Worm (Caenorhabditis elegans) whole organism, L1 larva: ENCODE data around the gene myrf-1.

Experiments used
- aly-2 ChIP-seq: fragments of 150-350 bp; optimal IDR thresholded peaks from 2 replicates; lab custom pipeline; 2014; ENCODE audit warnings: missing biosample characterization, missing genetic modification characterization
- ceh-90 ChIP-seq: sonication (generic microtip); optimal IDR thresholded peaks from 2 replicates; lab custom pipeline; 2016; ENCODE audit warnings: missing genetic modification characterization, missing compliant biosample characterization
- efl-1 ChIP-seq, 4 experiments: fragments of 150-350 bp; optimal IDR thresholded peaks in 3 of 4; peaks in 1 of 4; 1 replicate in 1 of 4; 2 replicates in 3 of 4; lab custom pipeline; 2014; ENCODE audit warnings: missing biosample characterization in 2 of 4, missing genetic modification characterization in 2 of 4, missing genetic modification reagents in 2 of 4
- elt-2 ChIP-seq: sonication (generic microtip); optimal IDR thresholded peaks from 2 replicates; lab custom pipeline; 2016; ENCODE audit warnings: missing genetic modification characterization, mild to moderate bottlenecking, inconsistent platforms, missing compliant biosample characterization, missing genetic modification reagents
- fos-1 ChIP-seq: fragments of 150-350 bp; optimal IDR thresholded peaks from 2 replicates; lab custom pipeline; 2014; ENCODE audit warnings: missing biosample characterization, missing genetic modification characterization
- lin-39 ChIP-seq: fragments of 150-350 bp; optimal IDR thresholded peaks from 2 replicates; lab custom pipeline; 2014; ENCODE audit warnings: missing biosample characterization, missing genetic modification reagents, missing genetic modification characterization
- mef-2 ChIP-seq: fragments of 150-350 bp; optimal IDR thresholded peaks from 2 replicates; lab custom pipeline; 2014; ENCODE audit warnings: missing biosample characterization, missing genetic modification characterization
- nhr-12 ChIP-seq: sonication (generic microtip); optimal IDR thresholded peaks from 2 replicates; lab custom pipeline; 2017; ENCODE audit warnings: missing biosample characterization, missing genetic modification characterization
- pqm-1 ChIP-seq: sonication (generic microtip); optimal IDR thresholded peaks from 3 replicates; lab custom pipeline; 2017; ENCODE audit warnings: missing biosample characterization, missing genetic modification characterization
- snpc-4 ChIP-seq: fragments of 150-350 bp; optimal IDR thresholded peaks from 2 replicates; lab custom pipeline; 2014; ENCODE audit warnings: missing biosample characterization, missing genetic modification characterization
- snu-23 ChIP-seq: sonication (generic microtip); optimal IDR thresholded peaks from 2 replicates; lab custom pipeline; 2016; ENCODE audit warnings: missing genetic modification characterization, missing compliant biosample characterization
- xbp-1 ChIP-seq: sonication (generic microtip); optimal IDR thresholded peaks from 2 replicates; lab custom pipeline; 2016; ENCODE audit warnings: missing genetic modification characterization, missing compliant biosample characterization
- zag-1 ChIP-seq: fragments of 150-350 bp; optimal IDR thresholded peaks from 2 replicates; lab custom pipeline; 2014; ENCODE audit warnings: missing biosample characterization, missing genetic modification characterization

ce11 chrII:10547311-10547710, 45.0 kb upstream of the myrf-1 start:
- TF ChIP-seq zag-1: no peak
- no peak for TF ChIP-seq lin-39
- no peak for TF ChIP-seq mef-2
- TF ChIP-seq efl-1 (optimal IDR thresholded peaks at IDR 0.05; lab: Kevin White, UChicago): no peak
- TF ChIP-seq efl-1 (GFP tag; optimal IDR thresholded peaks at IDR 0.05 in 1 of 2; lab: Kevin White, UChicago): no peak
- TF ChIP-seq snu-23 (GFP tag; lab: Kevin White, UChicago): no peak
- TF ChIP-seq snpc-4: no peak
- no peak for TF ChIP-seq pqm-1 (tag; lab: Kevin White, UChicago)
- TF ChIP-seq fos-1 (tag; lab: Kevin White, UChicago): no peak
- no peak for TF ChIP-seq nhr-12 (tag; lab: Kevin White, UChicago)
- TF ChIP-seq ceh-90 (tag; lab: Kevin White, UChicago): no peak
- no peak for TF ChIP-seq xbp-1 (tag; lab: Kevin White, UChicago)
- no peak for TF ChIP-seq elt-2 (tag; lab: Kevin White, UChicago)
- TF ChIP-seq aly-2 (tag; lab: Kevin White, UChicago): no peak
